Fruit fly (Drosophila melanogaster) whole organism: ENCODE results near the gene TyrRS.
A peak's percentile ranks its signal among the peaks of the same experiment; 100 is the strongest.

Source experiments
- Dll ChIP-seq: fragments of >200 bp; optimal IDR thresholded peaks from 2 replicates; lab custom pipeline; 2017
- pan ChIP-seq: fragments of >200 bp; optimal IDR thresholded peaks from 2 replicates; lab custom pipeline; 2017
- psq ChIP-seq: fragments of >200 bp; optimal IDR thresholded peaks from 2 replicates; lab custom pipeline; 2017
- usp ChIP-seq: fragments of >200 bp; optimal IDR thresholded peaks from 2 replicates; lab custom pipeline; 2017; ENCODE audit warnings: missing biosample characterization, missing genetic modification characterization, mixed read lengths

dm6 chr3L:16409440-16410233, 9.5 kb downstream of the TyrRS start:
- TF ChIP-seq pan (no peak), Dll (lab: Kevin White, UChicago) (peak; percentile 32), psq (lab: Kevin White, UChicago) (no peak), usp (GFP tag; lab: Kevin White, UChicago) (no peak)
